Fruit fly (Drosophila melanogaster) whole organism, embryonic: ENCODE results near the gene Nse1.

Experiments
- Ada2b ChIP-seq: fragments of 200-800 bp; sonication (Bioruptor generic); IDR thresholded peaks from 2 replicates; pipeline ENCODE4 v1.3.6; 2022; ENCODE audit warnings: missing biosample characterization, missing genetic modification characterization
- Asciz ChIP-seq: fragments of 200-800 bp; sonication (Bioruptor generic); optimal IDR thresholded peaks from 2 replicates; lab custom pipeline; 2017; ENCODE audit warnings: missing biosample characterization, mild to moderate bottlenecking, missing genetic modification characterization, missing genetic modification reagents
- CG10462 ChIP-seq: fragments of 200-800 bp; sonication (Bioruptor generic); optimal IDR thresholded peaks from 2 replicates; lab custom pipeline; 2016; ENCODE audit warnings: missing biosample characterization, missing genetic modification characterization
- CG14441 ChIP-seq: fragments of 200-800 bp; sonication (Bioruptor generic); IDR thresholded peaks from 2 replicates; pipeline ENCODE4 v1.3.6; 2022; ENCODE audit warnings: missing biosample characterization, missing genetic modification characterization
- CG15601 ChIP-seq: fragments of 200-800 bp; sonication (Bioruptor generic); optimal IDR thresholded peaks from 3 replicates; lab custom pipeline; 2019; ENCODE audit warnings: missing biosample characterization, mild to moderate bottlenecking, missing genetic modification characterization, moderate library complexity
- CG1602 ChIP-seq: fragments of 200-800 bp; sonication (Bioruptor generic); optimal IDR thresholded peaks from 3 replicates; lab custom pipeline; 2016; ENCODE audit warnings: missing biosample characterization, missing genetic modification characterization
- CG17186 ChIP-seq: fragments of 200-800 bp; sonication (Bioruptor generic); optimal IDR thresholded peaks from 3 replicates; lab custom pipeline; 2017; ENCODE audit warnings: missing biosample characterization, missing genetic modification reagents, missing genetic modification characterization
- CG17328 ChIP-seq: fragments of 200-800 bp; sonication (Bioruptor generic); IDR thresholded peaks from 2 replicates; pipeline ENCODE4 v1.3.6; 2022; ENCODE audit warnings: missing biosample characterization, missing genetic modification characterization
- CG2202 ChIP-seq: fragments of 200-800 bp; sonication (Bioruptor generic); optimal IDR thresholded peaks from 2 replicates; lab custom pipeline; 2018; ENCODE audit warnings: missing biosample characterization, mild to moderate bottlenecking, missing genetic modification characterization
- CG2889 ChIP-seq: fragments of 200-800 bp; sonication (Bioruptor generic); IDR thresholded peaks from 3 replicates; pipeline ENCODE4 v1.3.6; 2022; ENCODE audit warnings: missing biosample characterization, missing genetic modification characterization
- CG31365 ChIP-seq: fragments of 200-800 bp; sonication (Bioruptor generic); optimal IDR thresholded peaks from 2 replicates; lab custom pipeline; 2018; ENCODE audit warnings: missing biosample characterization, mild to moderate bottlenecking, missing genetic modification characterization
- CG31388 ChIP-seq: fragments of 200-800 bp; sonication (Bioruptor generic); optimal IDR thresholded peaks from 2 replicates; lab custom pipeline; 2016; ENCODE audit warnings: missing biosample characterization, missing genetic modification characterization
- CG34376 ChIP-seq: fragments of 200-800 bp; sonication (Bioruptor generic); optimal IDR thresholded peaks from 2 replicates; lab custom pipeline; 2018; ENCODE audit warnings: missing biosample characterization, mild to moderate bottlenecking, missing genetic modification characterization
- CG3726 ChIP-seq: fragments of 200-800 bp; sonication (Bioruptor generic); IDR thresholded peaks from 3 replicates; pipeline ENCODE4, ENCODE4 v1.3.6; 2022; ENCODE audit warnings: missing biosample characterization, missing genetic modification characterization
- CG42726 ChIP-seq: fragments of 200-800 bp; sonication (Bioruptor generic); IDR thresholded peaks from 2 replicates; pipeline ENCODE4 v1.3.6; 2022; ENCODE audit warnings: missing biosample characterization, missing genetic modification characterization; ENCODE audit not compliant: partially characterized antibody
- CG4282 ChIP-seq: fragments of 200-800 bp; sonication (Bioruptor generic); optimal IDR thresholded peaks from 2 replicates; lab custom pipeline; 2016; ENCODE audit warnings: missing biosample characterization, missing genetic modification characterization
- CG5180 ChIP-seq: fragments of 200-800 bp; sonication (Bioruptor generic); optimal IDR thresholded peaks from 3 replicates; lab custom pipeline; 2017; ENCODE audit warnings: missing biosample characterization, missing genetic modification characterization, mild to moderate bottlenecking, moderate library complexity, missing genetic modification reagents
- CG6813 ChIP-seq: fragments of 200-800 bp; sonication (Bioruptor generic); optimal IDR thresholded peaks from 2 replicates; lab custom pipeline; 2017; ENCODE audit warnings: missing biosample characterization, missing genetic modification characterization, mild to moderate bottlenecking, moderate library complexity, missing genetic modification reagents
- CG7357 ChIP-seq: fragments of 200-800 bp; sonication (Bioruptor generic); IDR thresholded peaks from 3 replicates; pipeline ENCODE4 v1.3.6; 2022; ENCODE audit warnings: missing biosample characterization, missing genetic modification characterization
- CG9932 ChIP-seq: fragments of 200-800 bp; sonication (Bioruptor generic); IDR thresholded peaks from 2 replicates; pipeline ENCODE4 v1.3.6; 2022; ENCODE audit warnings: missing biosample characterization, missing genetic modification characterization
- D19A ChIP-seq: fragments of 200-800 bp; optimal IDR thresholded peaks from 3 replicates; lab custom pipeline; 2019; ENCODE audit warnings: missing biosample characterization, mild to moderate bottlenecking, missing genetic modification characterization, moderate library complexity
- E2f1 ChIP-seq: fragments of 200-800 bp; sonication (Bioruptor generic); IDR thresholded peaks from 2 replicates; pipeline ENCODE4 v1.3.6; 2022; ENCODE audit warnings: missing biosample characterization, missing genetic modification characterization
- Ets65A ChIP-seq: fragments of 200-800 bp; sonication (Bioruptor generic); peaks from one replicate; lab custom pipeline; 2016; ENCODE audit warnings: missing biosample characterization, missing genetic modification characterization
- Fer2 ChIP-seq: fragments of 200-800 bp; sonication (Bioruptor generic); optimal IDR thresholded peaks from 2 replicates; lab custom pipeline; 2018; ENCODE audit warnings: missing biosample characterization, mild to moderate bottlenecking, missing genetic modification characterization, moderate library complexity
- Hr51 ChIP-seq, 2 experiments: fragments of 200-800 bp; sonication (Bioruptor generic); optimal IDR thresholded peaks; 2 replicates in 1 of 2; 3 replicates in 1 of 2; lab custom pipeline; 2016 to 2018; ENCODE audit warnings: missing biosample characterization in 2 of 2, missing genetic modification characterization in 2 of 2, mild to moderate bottlenecking in 1 of 2, moderate library complexity in 1 of 2
- MESR4 ChIP-seq: fragments of 200-800 bp; sonication (Bioruptor generic); optimal IDR thresholded peaks from 2 replicates; lab custom pipeline; 2018; ENCODE audit warnings: missing biosample characterization, mild to moderate bottlenecking, missing genetic modification characterization, moderate library complexity
- Med ChIP-seq: fragments of 200-800 bp; sonication (Bioruptor generic); peaks from one replicate; lab custom pipeline; 2016; ENCODE audit warnings: missing biosample characterization, missing genetic modification characterization, mild to moderate bottlenecking, inconsistent platforms, moderate library complexity
- Poxn ChIP-seq: fragments of 200-800 bp; sonication (Bioruptor generic); IDR thresholded peaks from 2 replicates; pipeline ENCODE4 v1.3.6; 2022; ENCODE audit warnings: missing biosample characterization, missing genetic modification characterization
- Ptx1 ChIP-seq: fragments of 200-800 bp; sonication (Bioruptor generic); IDR thresholded peaks from 2 replicates; pipeline ENCODE4 v1.3.6; 2022; ENCODE audit warnings: missing biosample characterization, missing genetic modification characterization
- Sry-β ChIP-seq: fragments of 200-800 bp; sonication (Bioruptor generic); optimal IDR thresholded peaks from 2 replicates; lab custom pipeline; 2018; ENCODE audit warnings: missing biosample characterization, mild to moderate bottlenecking, missing genetic modification characterization, moderate library complexity
- amos ChIP-seq: fragments of 200-800 bp; sonication (Bioruptor generic); IDR thresholded peaks from 2 replicates; pipeline ENCODE4 v1.3.6; 2022; ENCODE audit warnings: missing biosample characterization, missing genetic modification characterization; ENCODE audit not compliant: partially characterized antibody
- cad ChIP-seq: fragments of >200 bp; optimal IDR thresholded peaks from 2 replicates; lab custom pipeline; 2017; ENCODE audit warnings: missing biosample characterization, missing genetic modification characterization
- crc ChIP-seq: fragments of 200-800 bp; sonication (Bioruptor generic); optimal IDR thresholded peaks from 2 replicates; lab custom pipeline; 2016; ENCODE audit warnings: missing biosample characterization, missing genetic modification characterization
- eyg ChIP-seq: fragments of 200-800 bp; sonication (Bioruptor generic); optimal IDR thresholded peaks from 3 replicates; lab custom pipeline; 2016; ENCODE audit warnings: missing biosample characterization, missing genetic modification characterization
- gfzf ChIP-seq: fragments of 200-800 bp; sonication (Bioruptor generic); optimal IDR thresholded peaks from 2 replicates; lab custom pipeline; 2016; ENCODE audit warnings: missing biosample characterization, mild to moderate bottlenecking, missing genetic modification characterization, moderate library complexity
- her ChIP-seq: fragments of 200-800 bp; sonication (Bioruptor generic); optimal IDR thresholded peaks from 2 replicates; lab custom pipeline; 2016; ENCODE audit warnings: missing biosample characterization, missing genetic modification characterization
- hth ChIP-seq: fragments of >200 bp; optimal IDR thresholded peaks from 2 replicates; lab custom pipeline; 2017; ENCODE audit warnings: inconsistent platforms
- ind ChIP-seq: fragments of 200-800 bp; sonication (Bioruptor generic); optimal IDR thresholded peaks from 3 replicates; lab custom pipeline; 2016; ENCODE audit warnings: missing biosample characterization, missing genetic modification characterization
- lilli ChIP-seq: fragments of 200-800 bp; sonication (Bioruptor generic); optimal IDR thresholded peaks from 3 replicates; lab custom pipeline; 2016; ENCODE audit warnings: missing biosample characterization, missing genetic modification characterization
- lov ChIP-seq, 2 experiments: fragments of 200-800 bp in 1 of 2; fragments of >200 bp in 1 of 2; sonication (Bioruptor generic) in 1 of 2; IDR thresholded peaks in 1 of 2; optimal IDR thresholded peaks in 1 of 2; 2 replicates in 1 of 2; 3 replicates in 1 of 2; pipeline versions ENCODE4 v1.3.6 to Lab custom; 2017 to 2022; ENCODE audit warnings: missing biosample characterization in 1 of 2, missing genetic modification characterization in 1 of 2
- pnt ChIP-seq: fragments of 200-800 bp; sonication (Bioruptor generic); optimal IDR thresholded peaks from 3 replicates; lab custom pipeline; 2016; ENCODE audit warnings: missing biosample characterization, missing genetic modification characterization
- row ChIP-seq: fragments of 200-800 bp; sonication (Bioruptor generic); IDR thresholded peaks from 3 replicates; pipeline ENCODE4 v1.3.6; 2022; ENCODE audit warnings: missing biosample characterization, missing genetic modification characterization
- scrt ChIP-seq: fragments of 200-800 bp; sonication (Bioruptor generic); optimal IDR thresholded peaks from 2 replicates; lab custom pipeline; 2018; ENCODE audit warnings: missing biosample characterization, mild to moderate bottlenecking, missing genetic modification characterization, moderate library complexity
- sim ChIP-seq: fragments of 200-800 bp; sonication (Bioruptor generic); IDR thresholded peaks from 2 replicates; pipeline ENCODE4 v1.3.6; 2022; ENCODE audit warnings: missing biosample characterization, missing genetic modification characterization
- sisA ChIP-seq: fragments of 200-800 bp; sonication (Bioruptor generic); IDR thresholded peaks from 2 replicates; pipeline ENCODE4 v1.3.6; 2022; ENCODE audit warnings: missing biosample characterization, missing genetic modification characterization
- stwl ChIP-seq: fragments of 200-800 bp; sonication (Bioruptor generic); optimal IDR thresholded peaks from 3 replicates; lab custom pipeline; 2018; ENCODE audit warnings: missing biosample characterization, mild to moderate bottlenecking, missing genetic modification characterization, moderate library complexity
- sug ChIP-seq: fragments of 200-800 bp; optimal IDR thresholded peaks from 2 replicates; lab custom pipeline; 2019; ENCODE audit warnings: missing biosample characterization, mild to moderate bottlenecking, missing genetic modification characterization, moderate library complexity
- toy ChIP-seq: fragments of 200-800 bp; sonication (Bioruptor generic); IDR thresholded peaks from 2 replicates; pipeline ENCODE4 v1.3.6; 2022; ENCODE audit warnings: missing biosample characterization, missing genetic modification characterization
- vvl ChIP-seq: fragments of 200-800 bp; sonication (Bioruptor generic); IDR thresholded peaks from 2 replicates; pipeline ENCODE4 v1.3.6; 2022; ENCODE audit warnings: missing biosample characterization, missing genetic modification characterization

The Nse1 gene

dm6 chr2L:6716182-6716770, 38.9 kb upstream of the Nse1 start, which contains the start of gene AkhR:
Gene AkhR, minus strand, starts transcription at chr2L:6716186.
- TF ChIP-seq Ptx1 (GFP tag; lab: Robert Waterston, UW), result no peak
- TF ChIP-seq CG14441 (GFP tag; lab: Robert Waterston, UW), result no peak
- TF ChIP-seq CG17186, result no peak
- no peak for TF ChIP-seq Sry-β (GFP tag; lab: Kevin White, UChicago)
- TF ChIP-seq hth (lab: Kevin White, UChicago), result no peak
- TF ChIP-seq CG5180 (GFP tag; lab: Kevin White, UChicago), result no peak
- TF ChIP-seq CG15601 (tag; lab: Kevin White, UChicago), result no peak
- no peak for TF ChIP-seq Poxn (GFP tag; lab: Robert Waterston, UW)
- TF ChIP-seq Fer2 (tag; lab: Kevin White, UChicago), result no peak
- TF ChIP-seq row (GFP tag; lab: Robert Waterston, UW), result peak; percentile 47
- TF ChIP-seq ind (GFP tag; lab: Kevin White, UChicago), result no peak
- no peak for TF ChIP-seq CG2889 (GFP tag; lab: Robert Waterston, UW)
- no peak for TF ChIP-seq CG6813 (GFP tag; lab: Kevin White, UChicago)
- peak; percentile 47 for TF ChIP-seq Med
- TF ChIP-seq CG42726 (GFP tag; lab: Robert Waterston, UW), result no peak
- no peak for TF ChIP-seq pnt (GFP tag; lab: Kevin White, UChicago)
- TF ChIP-seq Ets65A, result peak; percentile 70
- TF ChIP-seq amos (GFP tag; lab: Robert Waterston, UW), result no peak
- TF ChIP-seq scrt (GFP tag; lab: Kevin White, UChicago), result no peak
- no peak for TF ChIP-seq D19A (tag; lab: Kevin White, UChicago)
- peak; percentile 9 for TF ChIP-seq CG34376
- no peak for TF ChIP-seq CG10462 (GFP tag; lab: Kevin White, UChicago)
- TF ChIP-seq Ada2b (GFP tag; lab: Robert Waterston, UW), result no peak
- no peak for TF ChIP-seq toy
- TF ChIP-seq, all 482 proteins: peak for 4

DNA sequence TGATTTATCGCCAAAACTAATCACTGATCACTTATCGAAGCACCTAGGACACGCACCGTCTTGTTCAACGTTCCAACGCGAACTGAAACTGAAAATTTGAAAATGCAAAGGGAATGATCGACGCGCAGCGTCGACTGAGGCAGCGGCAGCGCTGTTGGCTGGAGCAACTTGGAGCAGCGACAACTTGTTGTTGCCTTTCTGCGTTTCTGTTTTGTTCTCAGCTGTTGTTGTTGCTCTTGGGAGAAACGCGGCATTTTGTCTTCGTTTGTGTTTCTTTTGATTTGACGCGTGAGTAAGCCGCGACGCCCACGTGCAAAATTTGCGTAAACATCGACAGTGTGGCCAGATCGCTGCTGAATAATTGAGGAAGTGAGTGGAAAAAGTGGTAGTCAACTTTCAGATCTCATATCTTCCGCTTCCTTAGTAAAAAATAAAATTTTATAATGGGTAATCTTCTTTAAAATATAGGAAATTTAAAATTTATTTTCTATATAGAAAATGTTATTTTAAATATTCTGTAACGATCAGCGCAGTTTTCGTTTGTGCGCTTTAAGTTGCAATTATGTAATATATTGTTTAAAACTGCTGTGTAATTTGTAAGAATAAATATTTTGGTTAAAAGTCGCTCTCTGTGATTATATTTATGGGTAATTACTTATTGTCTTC, 31.7 kb upstream of the Nse1 start, which contains the start of gene Tsp:
Gene Tsp (minus strand): TSS at position 90 of the 666 bp plus-strand sequence.
- TF ChIP-seq vvl (peak; percentile 54), eyg (no peak), cad (no peak), gfzf (GFP tag; lab: Kevin White, UChicago) (peak; percentile 32), CG31388 (GFP tag; lab: Kevin White, UChicago) (no peak), stwl (tag; lab: Kevin White, UChicago) (peak; percentile 77), E2f1 (GFP tag; lab: Robert Waterston, UW) (no peak), sim (GFP tag; lab: Robert Waterston, UW) (no peak), sug (tag; lab: Kevin White, UChicago) (peak; percentile 9), Asciz (GFP tag; lab: Kevin White, UChicago) (no peak), CG7357 (GFP tag; lab: Robert Waterston, UW) (no peak), CG2202 (tag; lab: Kevin White, UChicago) (no peak), CG3726 (GFP tag; lab: Robert Waterston, UW) (no peak), sisA (GFP tag; lab: Robert Waterston, UW) (no peak), CG4282 (GFP tag; lab: Kevin White, UChicago) (no peak), crc (no peak), lilli (GFP tag; lab: Kevin White, UChicago) (no peak), CG9932 (GFP tag; lab: Robert Waterston, UW) (no peak), her (no peak), Hr51 (GFP tag; optimal IDR thresholded peaks at IDR 0.05; lab: Kevin White, UChicago) (no peak), MESR4 (GFP tag; lab: Kevin White, UChicago) (no peak), CG17328 (no peak), row (GFP tag; lab: Robert Waterston, UW) (peak; percentile 22; the same call in 1 of the 3 replicates), CG31365 (tag; lab: Kevin White, UChicago) (no peak), CG1602 (GFP tag; lab: Kevin White, UChicago) (no peak), lov (optimal IDR thresholded peaks at IDR 0.05; lab: Kevin White, UChicago) (no peak), lov (GFP tag; IDR thresholded peaks at IDR 0.05; lab: Robert Waterston, UW) (no peak), Ets65A (peak; percentile 30)
